Fruit fly (Drosophila melanogaster) whole organism, embryonic: ENCODE data around the gene CG6733.

Experiments
- Aef1 ChIP-seq: fragments of 200-800 bp; sonication (Bioruptor generic); IDR thresholded peaks from 3 replicates; pipeline ENCODE4 v1.3.6; 2022; ENCODE audit warnings: missing biosample characterization, missing genetic modification characterization
- Bteb2 ChIP-seq: fragments of 200-800 bp; sonication (Bioruptor generic); optimal IDR thresholded peaks from 2 replicates; lab custom pipeline; 2016; ENCODE audit warnings: missing biosample characterization, missing genetic modification characterization
- CG11560 ChIP-seq: fragments of 200-800 bp; sonication (Bioruptor generic); IDR thresholded peaks from 3 replicates; pipeline ENCODE4 v1.3.6; 2022; ENCODE audit warnings: missing biosample characterization, missing genetic modification characterization
- CG12071 ChIP-seq: fragments of 200-800 bp; sonication (Bioruptor generic); optimal IDR thresholded peaks from 3 replicates; lab custom pipeline; 2018; ENCODE audit warnings: missing biosample characterization, mild to moderate bottlenecking, missing genetic modification characterization
- CG1529 ChIP-seq: fragments of 200-800 bp; sonication (Bioruptor generic); optimal IDR thresholded peaks from 3 replicates; lab custom pipeline; 2018; ENCODE audit warnings: missing biosample characterization, missing genetic modification characterization
- CG17385 ChIP-seq: fragments of 200-800 bp; sonication (Bioruptor generic); optimal IDR thresholded peaks from 3 replicates; lab custom pipeline; 2018; ENCODE audit warnings: missing biosample characterization, mild to moderate bottlenecking, missing genetic modification characterization
- CG17829 ChIP-seq: fragments of 200-800 bp; optimal IDR thresholded peaks from 2 replicates; lab custom pipeline; 2019; ENCODE audit warnings: missing biosample characterization, mild to moderate bottlenecking, missing genetic modification characterization, moderate library complexity
- CG2120 ChIP-seq: fragments of 200-800 bp; sonication (Bioruptor generic); optimal IDR thresholded peaks from 3 replicates; lab custom pipeline; 2016; ENCODE audit warnings: missing biosample characterization, missing genetic modification characterization
- CG4730 ChIP-seq: fragments of 200-800 bp; sonication (Bioruptor generic); IDR thresholded peaks from 2 replicates; pipeline ENCODE4 v1.3.6; 2022; ENCODE audit warnings: missing biosample characterization, missing genetic modification characterization
- CG6683 ChIP-seq: fragments of 200-800 bp; sonication (Bioruptor generic); optimal IDR thresholded peaks from 2 replicates; lab custom pipeline; 2017; ENCODE audit warnings: missing biosample characterization, mild to moderate bottlenecking, missing genetic modification characterization, missing genetic modification reagents
- CG7357 ChIP-seq: fragments of 200-800 bp; sonication (Bioruptor generic); IDR thresholded peaks from 3 replicates; pipeline ENCODE4 v1.3.6; 2022; ENCODE audit warnings: missing biosample characterization, missing genetic modification characterization
- CG7372 ChIP-seq: fragments of 200-800 bp; sonication (Bioruptor generic); IDR thresholded peaks from 2 replicates; pipeline ENCODE4 v1.3.6; 2022; ENCODE audit warnings: missing biosample characterization, missing genetic modification characterization
- CG7556 ChIP-seq: fragments of 200-800 bp; sonication (Bioruptor generic); optimal IDR thresholded peaks from 2 replicates; lab custom pipeline; 2017; ENCODE audit warnings: missing biosample characterization, mild to moderate bottlenecking, missing genetic modification characterization
- CG8359 ChIP-seq: fragments of 200-800 bp; sonication (Bioruptor generic); optimal IDR thresholded peaks from 2 replicates; lab custom pipeline; 2017; ENCODE audit warnings: missing biosample characterization, mild to moderate bottlenecking, missing genetic modification characterization, borderline replicate concordance
- CG9876 ChIP-seq: fragments of 200-800 bp; sonication (Bioruptor generic); optimal IDR thresholded peaks from 2 replicates; lab custom pipeline; 2016; ENCODE audit warnings: missing biosample characterization, missing genetic modification characterization
- Drgx ChIP-seq: fragments of 200-800 bp; sonication (Bioruptor generic); IDR thresholded peaks from 2 replicates; pipeline ENCODE4 v1.3.6; 2022; ENCODE audit warnings: missing biosample characterization, missing genetic modification characterization
- Fer1 ChIP-seq: fragments of 200-800 bp; sonication (Bioruptor generic); optimal IDR thresholded peaks from 2 replicates; lab custom pipeline; 2017; ENCODE audit warnings: missing biosample characterization, mild to moderate bottlenecking, missing genetic modification characterization
- HLH4C ChIP-seq: fragments of 200-800 bp; sonication (Bioruptor generic); IDR thresholded peaks from 3 replicates; pipeline ENCODE4 v1.3.6; 2022; ENCODE audit warnings: missing biosample characterization, missing genetic modification characterization; ENCODE audit not compliant: partially characterized antibody
- HLH54F ChIP-seq: fragments of 200-800 bp; sonication (Bioruptor generic); optimal IDR thresholded peaks from 3 replicates; lab custom pipeline; 2016; ENCODE audit warnings: missing biosample characterization, missing genetic modification characterization
- HmgD ChIP-seq: fragments of 200-800 bp; sonication (Bioruptor generic); optimal IDR thresholded peaks from 3 replicates; lab custom pipeline; 2016; ENCODE audit warnings: missing biosample characterization, missing genetic modification characterization
- Hsf ChIP-seq: fragments of 200-800 bp; sonication (Bioruptor generic); optimal IDR thresholded peaks from 3 replicates; lab custom pipeline; 2016; ENCODE audit warnings: missing biosample characterization, missing genetic modification characterization
- Lpt ChIP-seq: fragments of >200 bp; optimal IDR thresholded peaks from 2 replicates; lab custom pipeline; 2018; ENCODE audit warnings: missing biosample characterization, missing genetic modification characterization
- MESR4 ChIP-seq: fragments of 200-800 bp; sonication (Bioruptor generic); optimal IDR thresholded peaks from 2 replicates; lab custom pipeline; 2018; ENCODE audit warnings: missing biosample characterization, mild to moderate bottlenecking, missing genetic modification characterization, moderate library complexity
- Max ChIP-seq: fragments of 200-800 bp; sonication (Bioruptor generic); optimal IDR thresholded peaks from 2 replicates; lab custom pipeline; 2016; ENCODE audit warnings: missing biosample characterization, mild to moderate bottlenecking, missing genetic modification characterization
- NK7.1 ChIP-seq: fragments of 200-800 bp; sonication (Bioruptor generic); optimal IDR thresholded peaks from 3 replicates; lab custom pipeline; 2016; ENCODE audit warnings: missing biosample characterization, missing genetic modification characterization
- NfI ChIP-seq: fragments of 200-800 bp; sonication (Bioruptor generic); optimal IDR thresholded peaks from 3 replicates; lab custom pipeline; 2018; ENCODE audit warnings: missing biosample characterization, mild to moderate bottlenecking, missing genetic modification characterization, moderate library complexity
- Ravus ChIP-seq: fragments of 200-800 bp; sonication (Bioruptor generic); IDR thresholded peaks from 2 replicates; pipeline ENCODE4 v1.3.6; 2022; ENCODE audit warnings: missing biosample characterization, missing genetic modification characterization
- Sox100B ChIP-seq: fragments of 200-800 bp; sonication (Bioruptor generic); optimal IDR thresholded peaks from 3 replicates; lab custom pipeline; 2018; ENCODE audit warnings: missing biosample characterization, mild to moderate bottlenecking, missing genetic modification characterization
- Xbp1 ChIP-seq: fragments of 200-800 bp; sonication (Bioruptor generic); optimal IDR thresholded peaks from 3 replicates; lab custom pipeline; 2016; ENCODE audit warnings: missing biosample characterization, mild to moderate bottlenecking, missing genetic modification characterization
- al ChIP-seq: fragments of 200-800 bp; sonication (Bioruptor generic); IDR thresholded peaks from 2 replicates; pipeline ENCODE4 v1.3.6; 2022; ENCODE audit warnings: missing biosample characterization, missing genetic modification characterization
- ato ChIP-seq: fragments of 200-800 bp; sonication (Bioruptor generic); IDR thresholded peaks from 2 replicates; pipeline ENCODE4 v1.3.6; 2022; ENCODE audit warnings: missing biosample characterization, missing genetic modification characterization; ENCODE audit not compliant: partially characterized antibody
- cad ChIP-seq: fragments of >200 bp; optimal IDR thresholded peaks from 2 replicates; lab custom pipeline; 2017; ENCODE audit warnings: missing biosample characterization, missing genetic modification characterization
- chm ChIP-seq: fragments of 200-800 bp; sonication (Bioruptor generic); IDR thresholded peaks from 2 replicates; pipeline ENCODE4 v1.3.6; 2022; ENCODE audit warnings: missing biosample characterization, missing genetic modification characterization
- chn ChIP-seq: fragments of 200-800 bp; sonication (Bioruptor generic); optimal IDR thresholded peaks from 2 replicates; lab custom pipeline; 2016; ENCODE audit warnings: missing biosample characterization, missing genetic modification characterization
- crc ChIP-seq: fragments of 200-800 bp; sonication (Bioruptor generic); optimal IDR thresholded peaks from 2 replicates; lab custom pipeline; 2016; ENCODE audit warnings: missing biosample characterization, missing genetic modification characterization
- dmrt11E ChIP-seq: fragments of 200-800 bp; sonication (Bioruptor generic); optimal IDR thresholded peaks from 3 replicates; lab custom pipeline; 2018; ENCODE audit warnings: missing biosample characterization, mild to moderate bottlenecking, missing genetic modification characterization, moderate library complexity
- en ChIP-seq: fragments of 200-800 bp; sonication (Bioruptor generic); optimal IDR thresholded peaks from 2 replicates; lab custom pipeline; 2016; ENCODE audit warnings: missing biosample characterization, missing genetic modification characterization
- exex ChIP-seq: fragments of 200-800 bp; sonication (Bioruptor generic); optimal IDR thresholded peaks from 4 replicates; lab custom pipeline; 2018; ENCODE audit warnings: missing biosample characterization, mild to moderate bottlenecking, missing genetic modification characterization, moderate library complexity
- mam ChIP-seq: fragments of 200-800 bp; sonication (Bioruptor generic); optimal IDR thresholded peaks from 3 replicates; lab custom pipeline; 2016; ENCODE audit warnings: missing biosample characterization, missing genetic modification characterization
- nau ChIP-seq: fragments of 200-800 bp; sonication (Bioruptor generic); optimal IDR thresholded peaks from 3 replicates; lab custom pipeline; 2017; ENCODE audit warnings: missing biosample characterization, mild to moderate bottlenecking, missing genetic modification characterization, missing genetic modification reagents
- phol ChIP-seq: fragments of 200-800 bp; sonication (Bioruptor generic); optimal IDR thresholded peaks from 3 replicates; lab custom pipeline; 2018; ENCODE audit warnings: missing biosample characterization, mild to moderate bottlenecking, missing genetic modification characterization, moderate library complexity
- pita ChIP-seq: fragments of 200-800 bp; sonication (Bioruptor generic); optimal IDR thresholded peaks from 2 replicates; lab custom pipeline; 2017; ENCODE audit warnings: missing biosample characterization, mild to moderate bottlenecking, missing genetic modification characterization
- pnt ChIP-seq: fragments of 200-800 bp; sonication (Bioruptor generic); optimal IDR thresholded peaks from 3 replicates; lab custom pipeline; 2016; ENCODE audit warnings: missing biosample characterization, missing genetic modification characterization
- prd ChIP-seq, 3 experiments: fragments of >200 bp in 2 of 3; fragments of 200-800 bp in 1 of 3; sonication (Bioruptor generic) in 1 of 3; optimal IDR thresholded peaks in 2 of 3; IDR thresholded peaks in 1 of 3; 2 replicates in 2 of 3; 3 replicates in 1 of 3; pipeline versions ENCODE4 v1.3.6 to Lab custom; 2017 to 2022; ENCODE audit warnings: missing biosample characterization in 1 of 3, missing genetic modification characterization in 1 of 3
- run ChIP-seq: fragments of 200-800 bp; sonication (Bioruptor generic); optimal IDR thresholded peaks from 3 replicates; lab custom pipeline; 2018; ENCODE audit warnings: missing biosample characterization, mild to moderate bottlenecking, missing genetic modification characterization
- sd ChIP-seq: fragments of 200-800 bp; sonication (Bioruptor generic); optimal IDR thresholded peaks from 3 replicates; lab custom pipeline; 2018; ENCODE audit warnings: missing biosample characterization, mild to moderate bottlenecking, missing genetic modification characterization, moderate library complexity
- so ChIP-seq: fragments of 200-800 bp; sonication (Bioruptor generic); IDR thresholded peaks from 3 replicates; pipeline ENCODE4 v1.3.6; 2022; ENCODE audit warnings: missing biosample characterization, missing genetic modification characterization
- vfl ChIP-seq: fragments of 200-800 bp; sonication (Bioruptor generic); optimal IDR thresholded peaks from 2 replicates; lab custom pipeline; 2016; ENCODE audit warnings: missing biosample characterization, missing genetic modification characterization
- wek ChIP-seq: fragments of 200-800 bp; sonication (Bioruptor generic); optimal IDR thresholded peaks from 3 replicates; lab custom pipeline; 2018; ENCODE audit warnings: missing biosample characterization, mild to moderate bottlenecking, missing genetic modification characterization, moderate library complexity
- z ChIP-seq: fragments of 200-800 bp; sonication (Bioruptor generic); IDR thresholded peaks from 3 replicates; pipeline ENCODE4 v1.3.6; 2022; ENCODE audit warnings: missing biosample characterization, missing genetic modification characterization

Gene CG6733

DNA sequence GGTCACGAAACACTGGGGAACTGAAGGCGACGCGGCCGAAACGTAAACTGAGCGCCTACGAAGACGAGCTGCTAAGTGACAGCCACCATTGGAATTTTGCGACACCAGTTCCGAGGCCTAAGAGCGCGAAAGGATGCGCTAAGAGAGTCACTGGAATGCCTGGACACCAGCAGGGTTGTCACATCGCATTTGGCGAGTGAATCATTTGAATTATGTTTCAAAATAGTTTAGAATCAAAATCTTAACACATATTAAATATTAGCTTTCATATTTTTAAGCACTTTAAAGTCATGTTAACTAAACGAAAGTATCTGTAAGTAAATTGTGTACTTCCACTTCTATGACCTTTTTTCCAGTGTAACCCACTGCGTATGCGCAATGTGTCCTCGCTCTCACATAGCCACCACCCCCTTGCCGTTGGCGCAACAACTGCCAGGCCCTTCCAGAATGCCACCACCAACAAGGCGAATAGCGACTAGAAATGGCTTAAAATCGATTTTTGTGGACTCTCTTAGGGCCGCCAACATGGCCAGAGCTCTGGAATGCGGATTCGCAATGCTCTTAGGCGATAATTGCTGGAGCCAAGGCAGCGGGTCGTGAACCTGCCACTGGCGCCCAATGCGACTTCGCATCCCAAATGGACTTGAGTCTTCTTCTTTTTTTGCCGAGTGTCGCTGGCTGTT, 15.3 kb downstream of the CG6733 start, which contains the start of gene Cow (continued):
- no peak for TF ChIP-seq run (tag; lab: Kevin White, UChicago)
- TF ChIP-seq mam (GFP tag; lab: Kevin White, UChicago) = peak; percentile 69
- no peak for TF ChIP-seq Lpt
- TF ChIP-seq NfI (GFP tag; lab: Kevin White, UChicago) = peak; percentile 55
- peak; percentile 31 for TF ChIP-seq crc (GFP tag; lab: Kevin White, UChicago)
- peak; percentile 59 for TF ChIP-seq HLH54F
- TF ChIP-seq Drgx = peak; percentile 32; the same call in 1 of the 2 replicates
- no peak for TF ChIP-seq chn (GFP tag; lab: Kevin White, UChicago)
- TF ChIP-seq CG17385 (GFP tag; lab: Kevin White, UChicago) = peak; percentile 51
- no peak for TF ChIP-seq Ravus (GFP tag; lab: Robert Waterston, UW)
- no peak for TF ChIP-seq CG9876 (GFP tag; lab: Kevin White, UChicago)
- peak; percentile 52; the same call in 1 of the 2 replicates for TF ChIP-seq CG4730 (GFP tag; lab: Robert Waterston, UW)
- TF ChIP-seq z (GFP tag; lab: Robert Waterston, UW) = no peak
- no peak for TF ChIP-seq CG7357 (GFP tag; lab: Robert Waterston, UW)
- TF ChIP-seq Max (GFP tag; lab: Kevin White, UChicago) = peak; percentile 36
- TF ChIP-seq HLH4C (GFP tag; lab: Robert Waterston, UW) = no peak
- peak; percentile 70; the same call in 1 of the 3 replicates for TF ChIP-seq so (GFP tag; lab: Robert Waterston, UW)
- TF ChIP-seq en (GFP tag; lab: Kevin White, UChicago) = no peak
- TF ChIP-seq dmrt11E (tag; lab: Kevin White, UChicago) = no peak
- peak; percentile 65 for TF ChIP-seq CG11560 (tag; lab: Robert Waterston, UW)
- TF ChIP-seq ato (GFP tag; lab: Robert Waterston, UW) = no peak
- no peak for TF ChIP-seq prd (optimal IDR thresholded peaks at IDR 0.05; lab: Kevin White, UChicago)
- TF ChIP-seq prd (GFP tag; IDR thresholded peaks at IDR 0.05; lab: Robert Waterston, UW) = peak; percentile 75
- peak; percentile 80 for TF ChIP-seq CG6683
- TF ChIP-seq vfl (GFP tag; lab: Kevin White, UChicago) = peak; percentile 18
- TF ChIP-seq chm (GFP tag; lab: Robert Waterston, UW) = no peak
- TF ChIP-seq Bteb2 (GFP tag; lab: Kevin White, UChicago) = peak; percentile 54
- peak; percentile 41 for TF ChIP-seq sd (tag; lab: Kevin White, UChicago)
- peak; percentile 43; the same call in 1 of the 2 replicates for TF ChIP-seq al (GFP tag; lab: Robert Waterston, UW)
- TF ChIP-seq nau (GFP tag; lab: Kevin White, UChicago) = peak; percentile 56
- no peak for TF ChIP-seq cad
- peak; percentile 26 for TF ChIP-seq pnt (GFP tag; lab: Kevin White, UChicago)
- TF ChIP-seq CG7372 = peak; percentile 70
- TF ChIP-seq CG17829 = peak; percentile 32
- peak; percentile 21 for TF ChIP-seq exex (tag; lab: Kevin White, UChicago)
- TF ChIP-seq Aef1 = peak; percentile 60; the same call in 2 of the 3 replicates
- TF ChIP-seq phol = peak; percentile 52
- peak; percentile 85 for TF ChIP-seq CG7556 (GFP tag; lab: Kevin White, UChicago)
- no peak for TF ChIP-seq MESR4 (GFP tag; lab: Kevin White, UChicago)
- no peak for TF ChIP-seq CG1529 (GFP tag; lab: Kevin White, UChicago)
- peak; percentile 50 for TF ChIP-seq Hsf (GFP tag; lab: Kevin White, UChicago)
- TF ChIP-seq NK7.1 (GFP tag; lab: Kevin White, UChicago) = no peak
- TF ChIP-seq Sox100B (GFP tag; lab: Kevin White, UChicago) = no peak
- peak; percentile 38 for TF ChIP-seq CG12071
- no peak for TF ChIP-seq CG8359 (GFP tag; lab: Kevin White, UChicago)
- TF ChIP-seq Fer1 (GFP tag; lab: Kevin White, UChicago) = peak; percentile 86
- TF ChIP-seq pita (GFP tag; lab: Kevin White, UChicago) = no peak
- peak; percentile 88 for TF ChIP-seq CG2120
- no peak for TF ChIP-seq wek (GFP tag; lab: Kevin White, UChicago)
- no peak for TF ChIP-seq HmgD (GFP tag; lab: Kevin White, UChicago)
- TF ChIP-seq Xbp1 (GFP tag; lab: Kevin White, UChicago) = peak; percentile 57
